Fruit fly (Drosophila melanogaster): Measurements from ENCODE around the gene CG11842.

CG11842 gene

DNA sequence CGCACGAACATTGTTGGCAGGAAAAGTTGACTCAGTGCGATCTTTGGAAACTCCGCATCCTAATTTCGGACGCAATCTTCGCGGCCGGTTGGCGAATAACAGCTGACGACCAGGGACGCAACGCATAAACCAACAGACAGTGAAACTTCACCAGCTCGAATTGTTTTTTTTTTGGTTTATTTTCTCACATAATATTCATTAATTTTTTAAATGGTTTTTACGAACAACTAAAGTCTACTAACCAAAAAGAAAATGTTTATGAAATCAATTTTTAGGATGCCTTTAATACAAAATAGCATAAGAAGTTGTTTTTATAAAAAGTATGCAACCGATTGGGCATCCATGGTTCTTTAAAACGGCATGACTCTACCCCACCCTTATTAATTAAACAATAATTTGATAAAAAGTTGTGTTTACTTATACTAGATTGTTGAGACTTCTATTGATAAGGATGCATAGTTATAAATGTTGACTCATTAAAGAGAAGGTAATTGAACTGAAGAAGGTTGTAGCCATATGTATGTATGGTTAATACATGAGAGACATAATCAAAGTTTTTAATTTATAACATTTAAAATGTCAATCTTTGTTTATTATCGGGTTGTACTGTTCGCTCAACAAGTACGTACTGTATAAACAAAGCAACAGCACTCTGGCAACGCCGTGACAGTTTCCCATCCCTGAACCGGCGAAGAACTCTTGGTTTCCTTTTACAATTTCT is 18.4 kb upstream of the CG11842 start, which contains the start of the genes beta4GalNAcTB and Cpsf100 (continued):
- TF ChIP-seq CG4318 (GFP tag; optimal IDR thresholded peaks at IDR 0.05) (no peak), Blimp-1 (GFP tag; optimal IDR thresholded peaks at IDR 0.05) (peak; percentile 53), svp (GFP tag) (peak; percentile 89), CG7368 (GFP tag; optimal IDR thresholded peaks at IDR 0.05) (no peak), OdsH (GFP tag; optimal IDR thresholded peaks at IDR 0.05) (peak; percentile 80), dsx (GFP tag; optimal IDR thresholded peaks at IDR 0.05; ENCODE audit: poor library complexity, severe bottlenecking) (no peak), CG3919 (GFP tag; optimal IDR thresholded peaks at IDR 0.05) (peak; percentile 78), CG10631 (GFP tag; optimal IDR thresholded peaks at IDR 0.05) (peak; percentile 86), CG3032 (tag; optimal IDR thresholded peaks at IDR 0.05) (peak; percentile 73), Hr38 (GFP tag; optimal IDR thresholded peaks at IDR 0.05) (no peak), CG16779 (tag; optimal IDR thresholded peaks at IDR 0.05) (no peak), topi (GFP tag; optimal IDR thresholded peaks at IDR 0.05) (peak; percentile 84), CG6792 (GFP tag; optimal IDR thresholded peaks at IDR 0.05) (peak; percentile 69), Met (GFP tag; optimal IDR thresholded peaks at IDR 0.05) (peak; percentile 73), ss (GFP tag; optimal IDR thresholded peaks at IDR 0.05) (no peak), Gug (GFP tag; IDR thresholded peaks at IDR 0.05) (peak; percentile 27; the same call in 1 of the 2 replicates), fkh (GFP tag; optimal IDR thresholded peaks at IDR 0.05) (peak; percentile 89), fd59A (GFP tag; optimal IDR thresholded peaks at IDR 0.05) (peak; percentile 77), CG8632 (GFP tag; optimal IDR thresholded peaks at IDR 0.05) (peak; percentile 79), spab (GFP tag; optimal IDR thresholded peaks at IDR 0.05) (peak; percentile 64), Hr39 (GFP tag; optimal IDR thresholded peaks at IDR 0.05) (peak; percentile 84), CG6854 (GFP tag; optimal IDR thresholded peaks at IDR 0.05) (peak; percentile 41), CG6808 (GFP tag; optimal IDR thresholded peaks at IDR 0.05) (no peak), CG11902 (GFP tag; optimal IDR thresholded peaks at IDR 0.05) (peak; percentile 87), CG11762 (GFP tag; optimal IDR thresholded peaks at IDR 0.05; ENCODE audit: insufficient read depth) (peak; percentile 80), Sox102F (GFP tag; optimal IDR thresholded peaks at IDR 0.05) (no peak), Ets96B (tag; optimal IDR thresholded peaks at IDR 0.05) (peak; percentile 68), Eip78C (GFP tag) (peak; percentile 94), Hr4 (GFP tag; optimal IDR thresholded peaks at IDR 0.05) (peak; percentile 68), CG9139 (GFP tag; optimal IDR thresholded peaks at IDR 0.05) (no peak), lz (GFP tag; optimal IDR thresholded peaks at IDR 0.05) (peak; percentile 88), CG10669 (GFP tag; optimal IDR thresholded peaks at IDR 0.05) (peak; percentile 70), Smox (GFP tag; optimal IDR thresholded peaks at IDR 0.05) (peak; percentile 36), Eip75B (GFP tag; optimal IDR thresholded peaks at IDR 0.05) (peak; percentile 78), CG31627 (GFP tag; optimal IDR thresholded peaks at IDR 0.05) (peak; percentile 85), Lpt (GFP tag; optimal IDR thresholded peaks at IDR 0.05) (peak; percentile 51), esn (GFP tag; optimal IDR thresholded peaks at IDR 0.05) (peak; percentile 91)

DNA sequence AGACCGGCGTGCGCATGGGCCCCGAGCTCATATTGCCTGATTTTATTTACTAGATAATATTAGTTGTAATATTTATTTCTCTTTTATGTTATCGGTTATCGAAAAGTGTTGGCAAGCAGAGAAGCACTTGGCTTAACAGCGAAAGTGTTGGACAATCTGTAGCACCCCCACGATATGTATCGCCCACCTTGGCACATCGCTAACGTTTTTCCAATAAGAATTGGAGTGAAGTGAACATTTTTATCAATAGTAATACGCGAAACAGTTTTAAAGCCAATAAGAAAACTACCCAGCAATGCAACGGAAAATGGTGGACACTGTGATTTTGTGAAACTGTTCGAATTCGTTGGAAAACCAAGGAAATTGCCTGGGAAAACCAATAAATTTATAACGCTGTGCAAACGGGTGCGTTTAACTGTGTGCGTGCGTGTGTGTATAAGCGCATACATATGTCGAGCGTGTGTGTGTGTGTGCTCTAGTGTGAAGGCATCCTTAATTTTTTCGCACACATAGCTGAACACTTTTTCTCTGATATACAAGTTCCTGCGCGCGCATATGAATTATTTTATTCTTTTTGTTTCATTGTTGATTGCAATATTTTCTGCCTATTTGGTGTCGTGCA is 13.4 kb upstream of the CG11842 start, which contains the start of the genes Slu7 and Pkc98E:
Gene Slu7, minus strand, starts transcription at position 112 of the 622 bp plus-strand sequence.
Gene Pkc98E, plus strand, starts transcription at position 197 of the 622 bp plus-strand sequence.
- TF ChIP-seq CG11294 (GFP tag; IDR thresholded peaks at IDR 0.05) (no peak), vri (GFP tag; optimal IDR thresholded peaks at IDR 0.05) (no peak), Eip75B (GFP tag; optimal IDR thresholded peaks at IDR 0.05) (peak; percentile 44), dsx (GFP tag; optimal IDR thresholded peaks at IDR 0.05; ENCODE audit: poor library complexity, severe bottlenecking) (no peak), CG31627 (GFP tag; optimal IDR thresholded peaks at IDR 0.05) (peak; percentile 67), CG15336 (GFP tag; IDR thresholded peaks at IDR 0.05) (no peak), pdm3 (GFP tag; optimal IDR thresholded peaks at IDR 0.05) (peak; percentile 33), Sox102F (GFP tag; optimal IDR thresholded peaks at IDR 0.05) (peak; percentile 63), Sox15 (GFP tag; optimal IDR thresholded peaks at IDR 0.05) (peak; percentile 0), Hr38 (GFP tag; optimal IDR thresholded peaks at IDR 0.05) (no peak), CG8119 (GFP tag; IDR thresholded peaks at IDR 0.05) (no peak), CG8319 (GFP tag; optimal IDR thresholded peaks at IDR 0.05) (no peak), salr (GFP tag; optimal IDR thresholded peaks at IDR 0.05) (peak in 1 of 2 experiments; percentile 17), lz (GFP tag; optimal IDR thresholded peaks at IDR 0.05) (peak; percentile 52), achi (GFP tag; optimal IDR thresholded peaks at IDR 0.05) (no peak), cyc (GFP tag; optimal IDR thresholded peaks at IDR 0.05) (peak; percentile 63), Sox14 (GFP tag; optimal IDR thresholded peaks at IDR 0.05) (peak; percentile 20), Met (GFP tag; optimal IDR thresholded peaks at IDR 0.05) (peak; percentile 61), CG8632 (GFP tag; optimal IDR thresholded peaks at IDR 0.05) (peak; percentile 2), CG4318 (GFP tag; optimal IDR thresholded peaks at IDR 0.05) (no peak), OdsH (GFP tag; optimal IDR thresholded peaks at IDR 0.05) (peak; percentile 41), Smox (GFP tag; optimal IDR thresholded peaks at IDR 0.05) (no peak), CG3919 (GFP tag; optimal IDR thresholded peaks at IDR 0.05) (peak; percentile 72)

Data from whole organism, prepupa.